Fruit fly (Drosophila melanogaster) whole organism, embryonic: ENCODE results near the gene CG1309.

Experiments used
- Atf-2 ChIP-seq: fragments of 200-800 bp; sonication (Bioruptor generic); optimal IDR thresholded peaks from 2 replicates; lab custom pipeline; 2016; ENCODE audit warnings: missing biosample characterization, missing genetic modification characterization
- CG10366 ChIP-seq: fragments of 200-800 bp; sonication (Bioruptor generic); IDR thresholded peaks from 2 replicates; pipeline ENCODE4 v1.3.6; 2022; ENCODE audit warnings: missing biosample characterization, missing genetic modification characterization
- CG10462 ChIP-seq: fragments of 200-800 bp; sonication (Bioruptor generic); optimal IDR thresholded peaks from 2 replicates; lab custom pipeline; 2016; ENCODE audit warnings: missing biosample characterization, missing genetic modification characterization
- CG12659 ChIP-seq: fragments of 200-800 bp; sonication (Bioruptor generic); optimal IDR thresholded peaks from 3 replicates; lab custom pipeline; 2017; ENCODE audit warnings: mild to moderate bottlenecking, missing biosample characterization, missing genetic modification reagents, missing genetic modification characterization
- CG12744 ChIP-seq: fragments of 200-800 bp; sonication (Bioruptor generic); optimal IDR thresholded peaks from 2 replicates; lab custom pipeline; 2016; ENCODE audit warnings: missing biosample characterization, missing genetic modification characterization
- CG13624 ChIP-seq: fragments of 200-800 bp; sonication (Bioruptor generic); optimal IDR thresholded peaks from 2 replicates; lab custom pipeline; 2016; ENCODE audit warnings: missing biosample characterization, missing genetic modification characterization
- CG13775 ChIP-seq: fragments of 200-800 bp; sonication (Bioruptor generic); optimal IDR thresholded peaks from 3 replicates; lab custom pipeline; 2017; ENCODE audit warnings: missing biosample characterization, mild to moderate bottlenecking, missing genetic modification characterization
- CG14014 ChIP-seq: fragments of 200-800 bp; sonication (Bioruptor generic); IDR thresholded peaks from 2 replicates; pipeline ENCODE4 v1.3.6; 2022; ENCODE audit warnings: missing biosample characterization, missing genetic modification characterization
- CG14710 ChIP-seq: fragments of 200-800 bp; sonication (Bioruptor generic); optimal IDR thresholded peaks from 3 replicates; lab custom pipeline; 2019; ENCODE audit warnings: missing biosample characterization, mild to moderate bottlenecking, missing genetic modification characterization, moderate library complexity
- CG17385 ChIP-seq: fragments of 200-800 bp; sonication (Bioruptor generic); optimal IDR thresholded peaks from 3 replicates; lab custom pipeline; 2018; ENCODE audit warnings: missing biosample characterization, mild to moderate bottlenecking, missing genetic modification characterization
- CG17912 ChIP-seq: fragments of 200-800 bp; sonication (Bioruptor generic); optimal IDR thresholded peaks from 2 replicates; lab custom pipeline; 2018; ENCODE audit warnings: missing biosample characterization, mild to moderate bottlenecking, missing genetic modification characterization
- CG2120 ChIP-seq: fragments of 200-800 bp; sonication (Bioruptor generic); optimal IDR thresholded peaks from 3 replicates; lab custom pipeline; 2016; ENCODE audit warnings: missing biosample characterization, missing genetic modification characterization
- CG31224 ChIP-seq: fragments of 200-800 bp; sonication (Bioruptor generic); IDR thresholded peaks from 2 replicates; pipeline ENCODE4 v1.3.6; 2022; ENCODE audit warnings: missing biosample characterization, missing genetic modification characterization
- CG34422 ChIP-seq: fragments of 200-800 bp; sonication (Bioruptor generic); IDR thresholded peaks from 3 replicates; pipeline ENCODE4 v1.3.6; 2022; ENCODE audit warnings: missing biosample characterization, missing genetic modification characterization
- CG4617 ChIP-seq: fragments of 200-800 bp; sonication (Bioruptor generic); optimal IDR thresholded peaks from 3 replicates; lab custom pipeline; 2016; ENCODE audit warnings: missing biosample characterization, missing genetic modification characterization, borderline replicate concordance
- CG9437 ChIP-seq: fragments of 200-800 bp; sonication (Bioruptor generic); optimal IDR thresholded peaks from 2 replicates; lab custom pipeline; 2018; ENCODE audit warnings: missing biosample characterization, mild to moderate bottlenecking, missing genetic modification characterization
- CoRest ChIP-seq: fragments of 200-800 bp; sonication (Bioruptor generic); optimal IDR thresholded peaks from 3 replicates; lab custom pipeline; 2018; ENCODE audit warnings: missing biosample characterization, mild to moderate bottlenecking, missing genetic modification characterization, moderate library complexity
- CrebB ChIP-seq: fragments of 200-800 bp; sonication (Bioruptor generic); optimal IDR thresholded peaks from 3 replicates; lab custom pipeline; 2018; ENCODE audit warnings: missing biosample characterization, mild to moderate bottlenecking, missing genetic modification characterization
- E2f2 ChIP-seq: fragments of 200-800 bp; sonication (Bioruptor generic); IDR thresholded peaks from 2 replicates; pipeline ENCODE4 v1.3.6; 2022; ENCODE audit warnings: missing biosample characterization, missing genetic modification characterization
- Fer2 ChIP-seq: fragments of 200-800 bp; sonication (Bioruptor generic); optimal IDR thresholded peaks from 2 replicates; lab custom pipeline; 2018; ENCODE audit warnings: missing biosample characterization, mild to moderate bottlenecking, missing genetic modification characterization, moderate library complexity
- Gsc ChIP-seq: fragments of 200-800 bp; sonication (Bioruptor generic); IDR thresholded peaks from 2 replicates; pipeline ENCODE4 v1.3.6; 2022; ENCODE audit warnings: missing biosample characterization, missing genetic modification characterization
- Hmr ChIP-seq: fragments of 200-800 bp; sonication (Bioruptor generic); optimal IDR thresholded peaks from 3 replicates; lab custom pipeline; 2017; ENCODE audit warnings: mild to moderate bottlenecking, missing biosample characterization, missing genetic modification reagents, missing genetic modification characterization
- Med ChIP-seq: fragments of 200-800 bp; sonication (Bioruptor generic); peaks from one replicate; lab custom pipeline; 2016; ENCODE audit warnings: missing biosample characterization, missing genetic modification characterization, mild to moderate bottlenecking, inconsistent platforms, moderate library complexity
- Nf-YC ChIP-seq: fragments of 200-800 bp; optimal IDR thresholded peaks from 3 replicates; lab custom pipeline; 2019; ENCODE audit warnings: missing biosample characterization, mild to moderate bottlenecking, missing genetic modification characterization, moderate library complexity
- Oli ChIP-seq: fragments of 200-800 bp; sonication (Bioruptor generic); optimal IDR thresholded peaks from 2 replicates; lab custom pipeline; 2018; ENCODE audit warnings: missing biosample characterization, mild to moderate bottlenecking, missing genetic modification characterization, moderate library complexity
- Opbp ChIP-seq: fragments of 200-800 bp; sonication (Bioruptor generic); IDR thresholded peaks from 3 replicates; pipeline ENCODE4 v1.3.6; 2022; ENCODE audit warnings: missing biosample characterization, missing genetic modification characterization; ENCODE audit not compliant: partially characterized antibody
- Side ChIP-seq: fragments of 200-800 bp; sonication (Bioruptor generic); optimal IDR thresholded peaks from 2 replicates; lab custom pipeline; 2016; ENCODE audit warnings: missing biosample characterization, missing genetic modification characterization
- Sin3A ChIP-seq: fragments of >200 bp; optimal IDR thresholded peaks from 2 replicates; lab custom pipeline; 2018
- Ssrp ChIP-seq: fragments of 200-800 bp; sonication (Bioruptor generic); optimal IDR thresholded peaks from 2 replicates; lab custom pipeline; 2018; ENCODE audit warnings: missing biosample characterization, mild to moderate bottlenecking, missing genetic modification characterization, moderate library complexity
- abd-A ChIP-seq: fragments of 200-800 bp; sonication (Bioruptor generic); optimal IDR thresholded peaks from 3 replicates; lab custom pipeline; 2019; ENCODE audit warnings: missing biosample characterization, mild to moderate bottlenecking, missing genetic modification characterization, moderate library complexity
- ara ChIP-seq: fragments of 200-800 bp; sonication (Bioruptor generic); IDR thresholded peaks from 2 replicates; pipeline ENCODE4 v1.3.6; 2022; ENCODE audit warnings: missing biosample characterization, missing genetic modification characterization
- br ChIP-seq: fragments of >200 bp; optimal IDR thresholded peaks from 2 replicates; lab custom pipeline; 2017
- cato ChIP-seq: fragments of 200-800 bp; sonication (Bioruptor generic); optimal IDR thresholded peaks from 2 replicates; lab custom pipeline; 2016; ENCODE audit warnings: missing biosample characterization, missing genetic modification characterization, borderline replicate concordance
- dmrt11E ChIP-seq: fragments of 200-800 bp; sonication (Bioruptor generic); optimal IDR thresholded peaks from 3 replicates; lab custom pipeline; 2018; ENCODE audit warnings: missing biosample characterization, mild to moderate bottlenecking, missing genetic modification characterization, moderate library complexity
- dpn ChIP-seq, 2 experiments: fragments of 200-800 bp; sonication (Bioruptor generic); optimal IDR thresholded peaks; 3 replicates each; lab custom pipeline; 2016; ENCODE audit warnings: missing biosample characterization in 2 of 2, missing genetic modification characterization in 2 of 2
- ewg ChIP-seq: fragments of 200-800 bp; sonication (Bioruptor generic); optimal IDR thresholded peaks from 3 replicates; lab custom pipeline; 2017; ENCODE audit warnings: mild to moderate bottlenecking, missing biosample characterization, missing genetic modification reagents, missing genetic modification characterization
- insv ChIP-seq, 2 experiments: fragments of 200-800 bp; sonication (Bioruptor generic); optimal IDR thresholded peaks; 3 replicates each; lab custom pipeline; 2016 to 2018; ENCODE audit warnings: missing biosample characterization in 2 of 2, missing genetic modification characterization in 2 of 2
- jumu ChIP-seq: fragments of 200-800 bp; sonication (Bioruptor generic); optimal IDR thresholded peaks from 3 replicates; lab custom pipeline; 2016; ENCODE audit warnings: missing biosample characterization, missing genetic modification characterization
- lilli ChIP-seq: fragments of 200-800 bp; sonication (Bioruptor generic); optimal IDR thresholded peaks from 3 replicates; lab custom pipeline; 2016; ENCODE audit warnings: missing biosample characterization, missing genetic modification characterization
- mld ChIP-seq: fragments of 200-800 bp; sonication (Bioruptor generic); IDR thresholded peaks from 3 replicates; pipeline ENCODE4 v1.3.6; 2022; ENCODE audit warnings: missing biosample characterization, missing genetic modification characterization; ENCODE audit not compliant: partially characterized antibody
- p53 ChIP-seq: fragments of 200-800 bp; sonication (Bioruptor generic); optimal IDR thresholded peaks from 2 replicates; lab custom pipeline; 2016; ENCODE audit warnings: missing biosample characterization, missing genetic modification characterization
- row ChIP-seq: fragments of 200-800 bp; sonication (Bioruptor generic); IDR thresholded peaks from 3 replicates; pipeline ENCODE4 v1.3.6; 2022; ENCODE audit warnings: missing biosample characterization, missing genetic modification characterization
- run ChIP-seq: fragments of 200-800 bp; sonication (Bioruptor generic); optimal IDR thresholded peaks from 3 replicates; lab custom pipeline; 2018; ENCODE audit warnings: missing biosample characterization, mild to moderate bottlenecking, missing genetic modification characterization
- salm ChIP-seq: fragments of 200-800 bp; sonication (Bioruptor generic); optimal IDR thresholded peaks from 2 replicates; lab custom pipeline; 2018; ENCODE audit warnings: missing biosample characterization, mild to moderate bottlenecking, missing genetic modification characterization
- sd ChIP-seq: fragments of 200-800 bp; sonication (Bioruptor generic); optimal IDR thresholded peaks from 3 replicates; lab custom pipeline; 2018; ENCODE audit warnings: missing biosample characterization, mild to moderate bottlenecking, missing genetic modification characterization, moderate library complexity
- sens ChIP-seq: fragments of 200-800 bp; sonication (Bioruptor generic); peaks from one replicate; lab custom pipeline; 2016; ENCODE audit warnings: missing biosample characterization, missing genetic modification characterization
- slbo ChIP-seq: fragments of 200-800 bp; sonication (Bioruptor generic); IDR thresholded peaks from 2 replicates; pipeline ENCODE4 v1.3.6; 2022; ENCODE audit warnings: missing biosample characterization, missing genetic modification characterization
- slou ChIP-seq: fragments of 200-800 bp; sonication (Bioruptor generic); optimal IDR thresholded peaks from 3 replicates; lab custom pipeline; 2016; ENCODE audit warnings: missing biosample characterization, missing genetic modification characterization
- sob ChIP-seq: fragments of 200-800 bp; sonication (Bioruptor generic); IDR thresholded peaks from 2 replicates; pipeline ENCODE4 v1.3.6; 2022; ENCODE audit warnings: missing biosample characterization, missing genetic modification characterization
- zfh1 ChIP-seq: fragments of 200-800 bp; sonication (Bioruptor generic); IDR thresholded peaks from 3 replicates; pipeline ENCODE4 v1.3.6; 2022; ENCODE audit warnings: missing biosample characterization, missing genetic modification characterization

CG1309 gene

DNA sequence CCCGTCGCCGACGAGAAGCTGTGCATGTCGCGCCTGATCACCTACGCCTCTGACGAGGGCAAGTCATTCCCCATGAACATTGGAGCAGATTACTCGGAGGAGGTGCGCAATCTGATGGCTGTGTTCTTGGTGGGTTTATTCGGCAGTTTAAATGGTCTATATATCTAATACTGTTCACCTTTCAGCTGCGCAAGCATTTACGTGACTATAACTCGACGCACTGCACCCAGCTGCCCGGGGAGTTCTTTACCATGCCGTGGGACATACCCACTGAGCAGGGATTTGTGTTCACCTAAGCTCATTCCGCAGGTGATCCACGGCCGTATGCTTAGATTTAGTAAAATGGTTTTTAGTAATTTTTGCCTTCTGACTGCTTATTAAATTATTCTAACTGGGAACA is 1.9 kb downstream of the CG1309 start:
- peak; percentile 50 for TF ChIP-seq Med (GFP tag; lab: Kevin White, UChicago)
- no peak for TF ChIP-seq slbo (GFP tag; lab: Robert Waterston, UW)
- TF ChIP-seq sens (GFP tag; lab: Kevin White, UChicago), result peak; percentile 51

DNA sequence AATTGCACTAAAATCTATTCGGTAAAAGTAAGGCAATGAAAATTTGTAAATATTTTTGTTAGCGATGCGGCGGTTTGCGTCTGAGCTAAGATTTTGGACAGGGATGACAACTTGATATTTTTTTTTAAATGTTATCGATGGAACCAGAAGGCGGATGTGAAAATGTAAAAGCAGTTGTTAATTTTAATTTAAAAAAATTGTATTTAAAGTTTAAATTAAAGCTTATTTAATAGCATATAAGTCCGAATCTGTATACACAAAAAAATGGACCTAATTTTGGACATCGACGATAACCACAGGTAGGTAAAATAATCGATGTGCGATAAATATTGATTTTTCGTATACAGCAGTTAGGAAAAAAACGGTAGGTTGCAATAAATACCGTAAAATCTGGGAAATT is 3.2 kb downstream of the CG1309 start, which contains the start of the genes CG11586 and VhaM9.7-a:
Gene CG11586, minus strand, starts transcription at position 87 of the 400 bp plus-strand sequence.
Gene VhaM9.7-a, plus strand, starts transcription at position 322 of the 400 bp plus-strand sequence.
- TF ChIP-seq Fer2 (tag; lab: Kevin White, UChicago) (no peak), insv (GFP tag; optimal IDR thresholded peaks at IDR 0.05; lab: Kevin White, UChicago) (no peak), Nf-YC (peak; percentile 22), Oli (tag; lab: Kevin White, UChicago) (no peak), Atf-2 (GFP tag; lab: Kevin White, UChicago) (no peak), E2f2 (peak; percentile 60), CoRest (tag; lab: Kevin White, UChicago) (peak; percentile 36), ara (GFP tag; lab: Robert Waterston, UW) (no peak), CG10366 (GFP tag; lab: Robert Waterston, UW) (0 out of 2 replicates have a peak, but pooled peaks have one; percentile 8), sd (tag; lab: Kevin White, UChicago) (peak; percentile 21), CG14014 (GFP tag; lab: Robert Waterston, UW) (no peak), Ssrp (tag; lab: Kevin White, UChicago) (no peak), CG12744 (GFP tag; lab: Kevin White, UChicago) (no peak), abd-A (tag; lab: Kevin White, UChicago) (peak; percentile 21), Side (no peak), CG2120 (GFP tag; lab: Kevin White, UChicago) (peak; percentile 17), CG10462 (peak; percentile 31), zfh1 (GFP tag; lab: Robert Waterston, UW) (peak; percentile 20; the same call in 1 of the 3 replicates), CG12659 (GFP tag; lab: Kevin White, UChicago) (peak; percentile 68), p53 (no peak), CG13624 (GFP tag; lab: Kevin White, UChicago) (peak; percentile 41), CG9437 (GFP tag; lab: Kevin White, UChicago) (no peak), br (no peak), salm (tag; lab: Kevin White, UChicago) (no peak), Opbp (GFP tag; lab: Robert Waterston, UW) (0 out of 3 replicates have a peak, but pooled peaks have one; percentile 17), dmrt11E (peak; percentile 8), sob (GFP tag; lab: Robert Waterston, UW) (no peak), CG4617 (GFP tag; lab: Kevin White, UChicago) (peak; percentile 64), CG17912 (GFP tag; lab: Kevin White, UChicago) (no peak), sens (GFP tag; lab: Kevin White, UChicago) (peak; percentile 74), CG14710 (tag; lab: Kevin White, UChicago) (peak; percentile 76), Sin3A (peak; percentile 19), CG13775 (peak; percentile 49), lilli (GFP tag; lab: Kevin White, UChicago) (peak; percentile 36), dpn (GFP tag; optimal IDR thresholded peaks at IDR 0.05; lab: Kevin White, UChicago) (peak in 1 of 2 experiments; percentile 14), CrebB (tag; lab: Kevin White, UChicago) (no peak), ewg (GFP tag; lab: Kevin White, UChicago) (peak; percentile 8), Gsc (GFP tag; lab: Robert Waterston, UW) (no peak), mld (GFP tag; lab: Robert Waterston, UW) (no peak), Hmr (GFP tag; lab: Kevin White, UChicago) (peak; percentile 25), row (GFP tag; lab: Robert Waterston, UW) (peak; percentile 51), CG31224 (GFP tag; lab: Robert Waterston, UW) (no peak), slou (GFP tag; lab: Kevin White, UChicago) (peak; percentile 20), run (tag; lab: Kevin White, UChicago) (no peak), CG34422 (GFP tag; lab: Robert Waterston, UW) (no peak), CG17385 (GFP tag; lab: Kevin White, UChicago) (no peak), cato (GFP tag; lab: Kevin White, UChicago) (no peak), jumu (GFP tag; lab: Kevin White, UChicago) (no peak)
